Worm (Caenorhabditis elegans) whole organism, late embryonic: ENCODE measurements around the gene ubxn-3.

Experiments
- ceh-9 ChIP-seq: sonication (generic microtip); optimal IDR thresholded peaks from 2 replicates; lab custom pipeline; 2016; ENCODE audit warnings: mild to moderate bottlenecking, missing genetic modification characterization, inconsistent platforms, missing compliant biosample characterization
- nhr-11 ChIP-seq: fragments of 150-350 bp; optimal IDR thresholded peaks from 2 replicates; lab custom pipeline; 2014; ENCODE audit warnings: missing biosample characterization, missing genetic modification characterization
- ref-2 ChIP-seq: sonication (generic microtip); optimal IDR thresholded peaks from 2 replicates; lab custom pipeline; 2016; ENCODE audit warnings: missing genetic modification characterization, missing compliant biosample characterization
- tbx-2 ChIP-seq: sonication (generic microtip); optimal IDR thresholded peaks from 2 replicates; lab custom pipeline; 2016; ENCODE audit warnings: missing genetic modification characterization, missing compliant biosample characterization

DNA sequence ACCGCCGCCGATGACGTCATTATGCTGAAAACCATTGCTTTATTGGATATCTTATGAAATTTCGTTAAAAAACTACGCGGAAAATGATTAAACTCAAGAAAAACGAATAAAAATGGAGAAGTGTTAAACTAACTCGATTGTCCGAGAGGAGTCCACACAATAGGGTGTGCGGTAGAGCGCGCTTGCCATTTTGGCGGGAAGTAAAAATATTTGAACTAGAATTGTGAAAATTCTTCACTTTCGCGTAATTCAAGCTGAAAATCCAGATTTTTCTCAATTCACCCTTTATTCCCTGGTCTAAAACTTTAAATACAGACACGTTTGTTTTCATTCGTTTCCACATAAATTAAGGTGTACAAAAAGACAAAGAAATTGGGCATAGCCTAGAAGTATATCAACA is 3.9 kb downstream of the ubxn-3 start, which contains the start of gene F48A11.4:
- peak; percentile 57 for TF ChIP-seq ref-2 (tag; lab: Kevin White, UChicago)
- TF ChIP-seq tbx-2 = peak; percentile 64
- TF ChIP-seq nhr-11 = no peak
- TF ChIP-seq ceh-9 (tag; lab: Kevin White, UChicago) = no peak
